Fruit fly (Drosophila melanogaster) whole organism, prepupa: Measurements from ENCODE around the gene CG6204.

Experiments used
- Blimp-1 ChIP-seq: fragments of 200-800 bp; sonication (Bioruptor generic); optimal IDR thresholded peaks from 3 replicates; lab custom pipeline; 2017; ENCODE audit warnings: missing biosample characterization, missing genetic modification characterization, mild to moderate bottlenecking, moderate library complexity, missing genetic modification reagents
- CG10669 ChIP-seq: fragments of 200-800 bp; sonication (Bioruptor generic); optimal IDR thresholded peaks from 3 replicates; lab custom pipeline; 2018; ENCODE audit warnings: missing biosample characterization, mild to moderate bottlenecking, missing genetic modification characterization, moderate library complexity
- CG15336 ChIP-seq: fragments of 200-800 bp; sonication (Bioruptor generic); IDR thresholded peaks from 2 replicates; pipeline ENCODE4 v1.3.6; 2022; ENCODE audit warnings: missing biosample characterization, missing genetic modification characterization
- CG1621 ChIP-seq: fragments of 200-800 bp; sonication (Bioruptor generic); optimal IDR thresholded peaks from 3 replicates; lab custom pipeline; 2018; ENCODE audit warnings: missing biosample characterization, mild to moderate bottlenecking, missing genetic modification characterization
- CG16779 ChIP-seq: fragments of 200-800 bp; sonication (Bioruptor generic); optimal IDR thresholded peaks from 3 replicates; lab custom pipeline; 2017; ENCODE audit warnings: missing biosample characterization, mild to moderate bottlenecking, missing genetic modification characterization
- CG3032 ChIP-seq: fragments of 200-800 bp; optimal IDR thresholded peaks from 2 replicates; lab custom pipeline; 2019; ENCODE audit warnings: missing biosample characterization, mild to moderate bottlenecking, missing genetic modification characterization, moderate library complexity
- CG31627 ChIP-seq: fragments of 200-800 bp; sonication (Bioruptor generic); optimal IDR thresholded peaks from 3 replicates; lab custom pipeline; 2016; ENCODE audit warnings: missing biosample characterization, missing genetic modification characterization
- CG32006 ChIP-seq: fragments of 200-800 bp; sonication (Bioruptor generic); optimal IDR thresholded peaks from 3 replicates; lab custom pipeline; 2017; ENCODE audit warnings: missing biosample characterization, mild to moderate bottlenecking, missing genetic modification characterization
- CG3919 ChIP-seq: fragments of 200-800 bp; sonication (Bioruptor generic); optimal IDR thresholded peaks from 3 replicates; lab custom pipeline; 2016; ENCODE audit warnings: missing biosample characterization, missing genetic modification characterization
- CG4318 ChIP-seq: fragments of 200-800 bp; sonication (Bioruptor generic); optimal IDR thresholded peaks from 3 replicates; lab custom pipeline; 2017; ENCODE audit warnings: missing biosample characterization, mild to moderate bottlenecking, missing genetic modification characterization
- CG6792 ChIP-seq: fragments of 200-800 bp; sonication (Bioruptor generic); optimal IDR thresholded peaks from 3 replicates; lab custom pipeline; 2016; ENCODE audit warnings: missing biosample characterization, missing genetic modification characterization
- CG6854 ChIP-seq: fragments of 200-800 bp; sonication (Bioruptor generic); optimal IDR thresholded peaks from 2 replicates; lab custom pipeline; 2017; ENCODE audit warnings: missing biosample characterization, mild to moderate bottlenecking, missing genetic modification characterization
- CG7368 ChIP-seq: fragments of 200-800 bp; sonication (Bioruptor generic); optimal IDR thresholded peaks from 3 replicates; lab custom pipeline; 2016; ENCODE audit warnings: missing biosample characterization, missing genetic modification characterization
- CG8119 ChIP-seq: fragments of 200-800 bp; sonication (Bioruptor generic); IDR thresholded peaks from 3 replicates; pipeline ENCODE4 v1.3.6; 2022; ENCODE audit warnings: missing biosample characterization, missing genetic modification characterization
- CG8319 ChIP-seq: fragments of 200-800 bp; sonication (Bioruptor generic); optimal IDR thresholded peaks from 3 replicates; lab custom pipeline; 2016; ENCODE audit warnings: missing biosample characterization, missing genetic modification characterization
- CG9139 ChIP-seq: fragments of 200-800 bp; sonication (Bioruptor generic); optimal IDR thresholded peaks from 3 replicates; lab custom pipeline; 2017; ENCODE audit warnings: missing biosample characterization, mild to moderate bottlenecking, missing genetic modification characterization
- Eip75B ChIP-seq: fragments of 200-800 bp; sonication (Bioruptor generic); optimal IDR thresholded peaks from 3 replicates; lab custom pipeline; 2016; ENCODE audit warnings: missing biosample characterization, missing genetic modification characterization
- Eip78C ChIP-seq: fragments of 200-800 bp; sonication (Bioruptor generic); peaks from one replicate; lab custom pipeline; 2016; ENCODE audit warnings: missing biosample characterization, missing genetic modification characterization
- Eip93F ChIP-seq: fragments of 200-800 bp; sonication (Bioruptor generic); optimal IDR thresholded peaks from 2 replicates; lab custom pipeline; 2016; ENCODE audit warnings: missing biosample characterization, mild to moderate bottlenecking, missing genetic modification characterization
- Ets21C ChIP-seq: fragments of 200-800 bp; sonication (Bioruptor generic); optimal IDR thresholded peaks from 3 replicates; lab custom pipeline; 2016; ENCODE audit warnings: missing biosample characterization, missing genetic modification characterization
- Ets96B ChIP-seq: fragments of 200-800 bp; optimal IDR thresholded peaks from 2 replicates; lab custom pipeline; 2019; ENCODE audit warnings: missing biosample characterization, mild to moderate bottlenecking, missing genetic modification characterization, moderate library complexity
- Hr39 ChIP-seq: fragments of 200-800 bp; sonication (Bioruptor generic); optimal IDR thresholded peaks from 2 replicates; lab custom pipeline; 2016; ENCODE audit warnings: missing biosample characterization, missing genetic modification characterization
- Hr4 ChIP-seq: fragments of 200-800 bp; sonication (Bioruptor generic); optimal IDR thresholded peaks from 3 replicates; lab custom pipeline; 2016; ENCODE audit warnings: missing biosample characterization, missing genetic modification characterization
- Lpt ChIP-seq: fragments of 200-800 bp; sonication (Bioruptor generic); optimal IDR thresholded peaks from 3 replicates; lab custom pipeline; 2016; ENCODE audit warnings: missing biosample characterization, missing genetic modification characterization
- Sox102F ChIP-seq: fragments of 200-800 bp; sonication (Bioruptor generic); optimal IDR thresholded peaks from 2 replicates; lab custom pipeline; 2016; ENCODE audit warnings: missing biosample characterization, mild to moderate bottlenecking, missing genetic modification characterization
- Sox14 ChIP-seq: fragments of 200-800 bp; sonication (Bioruptor generic); optimal IDR thresholded peaks from 3 replicates; lab custom pipeline; 2016; ENCODE audit warnings: missing biosample characterization, missing genetic modification characterization
- Sox15 ChIP-seq: fragments of 200-800 bp; sonication (Bioruptor generic); optimal IDR thresholded peaks from 3 replicates; lab custom pipeline; 2016; ENCODE audit warnings: missing biosample characterization, missing genetic modification characterization
- achi ChIP-seq: fragments of 200-800 bp; sonication (Bioruptor generic); optimal IDR thresholded peaks from 3 replicates; lab custom pipeline; 2016; ENCODE audit warnings: missing biosample characterization, missing genetic modification characterization
- acj6 ChIP-seq: fragments of 200-800 bp; sonication (Bioruptor generic); optimal IDR thresholded peaks from 3 replicates; lab custom pipeline; 2016; ENCODE audit warnings: missing biosample characterization, missing genetic modification characterization
- cyc ChIP-seq: fragments of 200-800 bp; sonication (Bioruptor generic); optimal IDR thresholded peaks from 3 replicates; lab custom pipeline; 2016; ENCODE audit warnings: missing biosample characterization, missing genetic modification characterization
- dac ChIP-seq: fragments of 200-800 bp; sonication (Bioruptor generic); optimal IDR thresholded peaks from 2 replicates; lab custom pipeline; 2017; ENCODE audit warnings: missing biosample characterization, mild to moderate bottlenecking, missing genetic modification characterization
- dsx ChIP-seq: fragments of 200-800 bp; optimal IDR thresholded peaks from 3 replicates; lab custom pipeline; 2019; ENCODE audit warnings: missing biosample characterization, mild to moderate bottlenecking, missing genetic modification characterization, moderate library complexity; ENCODE audit not compliant: poor library complexity, severe bottlenecking
- eg ChIP-seq: fragments of 200-800 bp; sonication (Bioruptor generic); IDR thresholded peaks from 3 replicates; pipeline ENCODE4 v1.3.6; 2022; ENCODE audit warnings: missing biosample characterization, missing genetic modification characterization
- esn ChIP-seq: fragments of 200-800 bp; sonication (Bioruptor generic); optimal IDR thresholded peaks from 2 replicates; lab custom pipeline; 2016; ENCODE audit warnings: missing biosample characterization, mild to moderate bottlenecking, missing genetic modification characterization, moderate library complexity
- fd59A ChIP-seq: fragments of 200-800 bp; sonication (Bioruptor generic); optimal IDR thresholded peaks from 2 replicates; lab custom pipeline; 2017; ENCODE audit warnings: missing biosample characterization, mild to moderate bottlenecking, missing genetic modification characterization, missing genetic modification reagents
- fd85E ChIP-seq: fragments of 200-800 bp; sonication (Bioruptor generic); optimal IDR thresholded peaks from 3 replicates; lab custom pipeline; 2016; ENCODE audit warnings: missing biosample characterization, missing genetic modification characterization
- fkh ChIP-seq: fragments of 200-800 bp; sonication (Bioruptor generic); optimal IDR thresholded peaks from 3 replicates; lab custom pipeline; 2017; ENCODE audit warnings: missing biosample characterization, mild to moderate bottlenecking, missing genetic modification characterization, moderate library complexity
- lz ChIP-seq: fragments of 200-800 bp; sonication (Bioruptor generic); optimal IDR thresholded peaks from 3 replicates; lab custom pipeline; 2016; ENCODE audit warnings: missing biosample characterization, missing genetic modification characterization
- salr ChIP-seq, 2 experiments: fragments of 200-800 bp; sonication (Bioruptor generic); optimal IDR thresholded peaks; 3 replicates each; lab custom pipeline; 2016 to 2018; ENCODE audit warnings: missing biosample characterization in 2 of 2, missing genetic modification characterization in 2 of 2, mild to moderate bottlenecking in 1 of 2
- spab ChIP-seq: fragments of 200-800 bp; sonication (Bioruptor generic); optimal IDR thresholded peaks from 2 replicates; lab custom pipeline; 2017; ENCODE audit warnings: missing biosample characterization, mild to moderate bottlenecking, missing genetic modification characterization, missing genetic modification reagents
- ss ChIP-seq, 2 experiments: fragments of 200-800 bp; sonication (Bioruptor generic); optimal IDR thresholded peaks; 2 replicates in 1 of 2; 3 replicates in 1 of 2; lab custom pipeline; 2017 to 2018; ENCODE audit warnings: mild to moderate bottlenecking in 2 of 2, missing biosample characterization in 2 of 2, missing genetic modification characterization in 2 of 2, moderate library complexity in 1 of 2
- topi ChIP-seq: fragments of 200-800 bp; sonication (Bioruptor generic); optimal IDR thresholded peaks from 3 replicates; lab custom pipeline; 2016; ENCODE audit warnings: missing biosample characterization, missing genetic modification characterization

The CG6204 gene

dm6 chr3R:24206341-24207114 lies 12.9 kb downstream of the CG6204 start (continued):
- TF ChIP-seq cyc (GFP tag; lab: Kevin White, UChicago): no peak
- no peak for TF ChIP-seq fd85E (GFP tag; lab: Kevin White, UChicago)
- TF ChIP-seq CG32006 (GFP tag; lab: Kevin White, UChicago): peak; percentile 39
- no peak for TF ChIP-seq Eip93F
- TF ChIP-seq fd59A (GFP tag; lab: Kevin White, UChicago): peak; percentile 19
- no peak for TF ChIP-seq dsx
- peak; percentile 37 for TF ChIP-seq lz (GFP tag; lab: Kevin White, UChicago)
- peak; percentile 66 for TF ChIP-seq achi (GFP tag; lab: Kevin White, UChicago)
- TF ChIP-seq CG7368 (GFP tag; lab: Kevin White, UChicago): no peak
- TF ChIP-seq topi (GFP tag; lab: Kevin White, UChicago): peak; percentile 53
- TF ChIP-seq CG6854: no peak
- peak; percentile 54 for TF ChIP-seq Ets21C (GFP tag; lab: Kevin White, UChicago)
- peak; percentile 25 for TF ChIP-seq CG10669 (GFP tag; lab: Kevin White, UChicago)
- peak; percentile 34 for TF ChIP-seq Sox15 (GFP tag; lab: Kevin White, UChicago)
- peak; percentile 14 for TF ChIP-seq spab (GFP tag; lab: Kevin White, UChicago)
- peak in 1 of 2 experiments; percentile 20 for TF ChIP-seq salr (GFP tag; optimal IDR thresholded peaks at IDR 0.05; lab: Kevin White, UChicago)
- no peak for TF ChIP-seq dac (GFP tag; lab: Kevin White, UChicago)
- TF ChIP-seq CG15336 (GFP tag; lab: Robert Waterston, UW): peak; percentile 42; the same call in 1 of the 2 replicates
- peak; percentile 50 for TF ChIP-seq CG8119

- TF ChIP-seq CG4318 (GFP tag; lab: Kevin White, UChicago) (no peak), ss (GFP tag; optimal IDR thresholded peaks at IDR 0.05; lab: Kevin White, UChicago) (no peak), CG6854 (no peak), dac (GFP tag; lab: Kevin White, UChicago) (no peak), Hr39 (GFP tag; lab: Kevin White, UChicago) (no peak), topi (GFP tag; lab: Kevin White, UChicago) (no peak), CG10669 (GFP tag; lab: Kevin White, UChicago) (no peak), acj6 (GFP tag; lab: Kevin White, UChicago) (no peak), Eip75B (GFP tag; lab: Kevin White, UChicago) (no peak), CG3919 (GFP tag; lab: Kevin White, UChicago) (no peak)
Observed at dm6 chr3R:24213644-24214043, 20.0 kb downstream of the CG6204 start.

dm6 chr3R:24216017-24216416 lies 22.4 kb downstream of the CG6204 start:
- no peak for TF ChIP-seq fd59A (GFP tag; lab: Kevin White, UChicago)
- TF ChIP-seq Blimp-1 (GFP tag; lab: Kevin White, UChicago): peak; percentile 84
- 0 out of 3 replicates have a peak, but pooled peaks have one; percentile 29 for TF ChIP-seq eg

- TF ChIP-seq CG4318 (GFP tag; lab: Kevin White, UChicago) (no peak), Eip78C (GFP tag; lab: Kevin White, UChicago) (peak; percentile 71), Lpt (no peak), salr (GFP tag; optimal IDR thresholded peaks at IDR 0.05; lab: Kevin White, UChicago) (no peak), CG8319 (GFP tag; lab: Kevin White, UChicago) (no peak), Sox14 (GFP tag; lab: Kevin White, UChicago) (no peak), esn (GFP tag; lab: Kevin White, UChicago) (peak; percentile 9), achi (GFP tag; lab: Kevin White, UChicago) (no peak), Sox102F (GFP tag; lab: Kevin White, UChicago) (peak; percentile 62), cyc (GFP tag; lab: Kevin White, UChicago) (no peak), CG8119 (no peak; the same call in 2 of the 3 replicates), Hr4 (GFP tag; lab: Kevin White, UChicago) (no peak), CG9139 (GFP tag; lab: Kevin White, UChicago) (peak; percentile 12), CG31627 (GFP tag; lab: Kevin White, UChicago) (no peak), Eip93F (no peak), fkh (GFP tag; lab: Kevin White, UChicago) (no peak), CG1621 (tag; lab: Kevin White, UChicago) (peak; percentile 62), CG6792 (GFP tag; lab: Kevin White, UChicago) (no peak), fd85E (GFP tag; lab: Kevin White, UChicago) (peak; percentile 47), Eip75B (GFP tag; lab: Kevin White, UChicago) (peak; percentile 73), Ets96B (tag; lab: Kevin White, UChicago) (peak; percentile 2), Blimp-1 (GFP tag; lab: Kevin White, UChicago) (peak; percentile 92), CG32006 (GFP tag; lab: Kevin White, UChicago) (no peak), CG3919 (GFP tag; lab: Kevin White, UChicago) (peak; percentile 31), CG16779 (tag; lab: Kevin White, UChicago) (no peak), CG3032 (tag; lab: Kevin White, UChicago) (no peak)
Observed at dm6 chr3R:24218565-24218964, 24.9 kb downstream of the CG6204 start, which contains the start of gene CG17786. Gene CG17786 (minus strand): TSS chr3R:24218718.
